Fruit fly (Drosophila melanogaster) whole organism, pupa: ENCODE data around the gene p24-2.

Source experiments
- CG10348 ChIP-seq: fragments of 200-800 bp; sonication (Bioruptor generic); IDR thresholded peaks from 2 replicates; pipeline ENCODE4 v1.3.6; 2022; ENCODE audit warnings: missing biosample characterization, missing genetic modification characterization
- CG12605 ChIP-seq: fragments of 200-800 bp; sonication (Bioruptor generic); IDR thresholded peaks from 2 replicates; pipeline ENCODE4 v1.3.6; 2022; ENCODE audit warnings: missing biosample characterization, missing genetic modification characterization
- CG13204 ChIP-seq: fragments of 200-800 bp; sonication (Bioruptor generic); optimal IDR thresholded peaks from 2 replicates; lab custom pipeline; 2018; ENCODE audit warnings: missing biosample characterization, mild to moderate bottlenecking, missing genetic modification characterization, moderate library complexity
- CG14655 ChIP-seq: fragments of 200-800 bp; sonication (Bioruptor generic); optimal IDR thresholded peaks from 3 replicates; lab custom pipeline; 2017; ENCODE audit warnings: mild to moderate bottlenecking, missing biosample characterization, missing genetic modification reagents, missing genetic modification characterization
- CG15710 ChIP-seq: fragments of 200-800 bp; sonication (Bioruptor generic); optimal IDR thresholded peaks from 2 replicates; lab custom pipeline; 2018; ENCODE audit warnings: missing biosample characterization, mild to moderate bottlenecking, missing genetic modification characterization, moderate library complexity
- CG17806 ChIP-seq: fragments of 200-800 bp; sonication (Bioruptor generic); optimal IDR thresholded peaks from 2 replicates; lab custom pipeline; 2018; ENCODE audit warnings: missing biosample characterization, mild to moderate bottlenecking, missing genetic modification characterization, moderate library complexity
- CG32121 ChIP-seq: fragments of 200-800 bp; sonication (Bioruptor generic); IDR thresholded peaks from 2 replicates; pipeline ENCODE4 v1.3.6; 2022; ENCODE audit warnings: missing biosample characterization, missing genetic modification characterization
- CG34367 ChIP-seq: fragments of 200-800 bp; sonication (Bioruptor generic); optimal IDR thresholded peaks from 2 replicates; lab custom pipeline; 2018; ENCODE audit warnings: missing biosample characterization, mild to moderate bottlenecking, missing genetic modification characterization
- CG4496 ChIP-seq: fragments of 200-800 bp; sonication (Bioruptor generic); IDR thresholded peaks from 3 replicates; pipeline ENCODE4 v1.3.6; 2022; ENCODE audit warnings: missing biosample characterization, missing genetic modification characterization
- CG8159 ChIP-seq: fragments of 200-800 bp; sonication (Bioruptor generic); optimal IDR thresholded peaks from 3 replicates; lab custom pipeline; 2018; ENCODE audit warnings: missing biosample characterization, mild to moderate bottlenecking, missing genetic modification characterization, moderate library complexity
- CG8301 ChIP-seq: fragments of 200-800 bp; sonication (Bioruptor generic); optimal IDR thresholded peaks from 2 replicates; lab custom pipeline; 2018; ENCODE audit warnings: missing biosample characterization, mild to moderate bottlenecking, missing genetic modification characterization
- CG9948 ChIP-seq: fragments of 200-800 bp; sonication (Bioruptor generic); optimal IDR thresholded peaks from 2 replicates; lab custom pipeline; 2018; ENCODE audit warnings: missing biosample characterization, mild to moderate bottlenecking, missing genetic modification characterization, moderate library complexity
- D1 ChIP-seq: fragments of 200-800 bp; sonication (Bioruptor generic); optimal IDR thresholded peaks from 2 replicates; lab custom pipeline; 2018; ENCODE audit warnings: missing biosample characterization, mild to moderate bottlenecking, missing genetic modification characterization, moderate library complexity
- EcR ChIP-seq: fragments of 200-800 bp; sonication (Bioruptor generic); optimal IDR thresholded peaks from 3 replicates; lab custom pipeline; 2019; ENCODE audit warnings: missing biosample characterization, missing genetic modification characterization, mild to moderate bottlenecking, moderate library complexity, missing genetic modification reagents
- Ets98B ChIP-seq: fragments of 200-800 bp; sonication (Bioruptor generic); IDR thresholded peaks from 2 replicates; pipeline ENCODE4 v1.3.6; 2022; ENCODE audit warnings: missing biosample characterization, missing genetic modification characterization
- Pif1A ChIP-seq: fragments of 200-800 bp; sonication (Bioruptor generic); optimal IDR thresholded peaks from 3 replicates; lab custom pipeline; 2016; ENCODE audit warnings: missing biosample characterization, missing genetic modification characterization
- Pif1B ChIP-seq: fragments of 200-800 bp; sonication (Bioruptor generic); optimal IDR thresholded peaks from 3 replicates; lab custom pipeline; 2016; ENCODE audit warnings: missing biosample characterization, missing genetic modification characterization
- Snoo ChIP-seq: fragments of 200-800 bp; sonication (Bioruptor generic); optimal IDR thresholded peaks from 3 replicates; lab custom pipeline; 2017; ENCODE audit warnings: missing biosample characterization, mild to moderate bottlenecking, missing genetic modification characterization, inconsistent platforms
- fd96Ca ChIP-seq: fragments of 200-800 bp; sonication (Bioruptor generic); IDR thresholded peaks from 3 replicates; pipeline ENCODE4 v1.3.6; 2022; ENCODE audit warnings: missing biosample characterization, missing genetic modification characterization
- gl ChIP-seq: fragments of 200-800 bp; sonication (Bioruptor generic); optimal IDR thresholded peaks from 2 replicates; lab custom pipeline; 2018; ENCODE audit warnings: missing biosample characterization, mild to moderate bottlenecking, missing genetic modification characterization
- rn ChIP-seq: fragments of 200-800 bp; sonication (Bioruptor generic); IDR thresholded peaks from 2 replicates; pipeline ENCODE4 v1.3.6; 2022; ENCODE audit warnings: missing biosample characterization, missing genetic modification characterization

p24-2 gene

dm6 chr3R:9644620-9645019 lies 48.0 kb downstream of the p24-2 start:
- no peak for TF ChIP-seq CG10348 (GFP tag; lab: Robert Waterston, UW)
- no peak for TF ChIP-seq CG9948 (tag; lab: Kevin White, UChicago)
- no peak for TF ChIP-seq fd96Ca (GFP tag; lab: Robert Waterston, UW)
- TF ChIP-seq CG4496 (GFP tag; lab: Robert Waterston, UW): no peak
- TF ChIP-seq CG8159: no peak
- TF ChIP-seq CG34367: no peak
- TF ChIP-seq CG12605 (GFP tag; lab: Robert Waterston, UW): no peak
- TF ChIP-seq CG8301 (tag; lab: Kevin White, UChicago): no peak
- no peak for TF ChIP-seq Snoo
- TF ChIP-seq EcR (GFP tag; lab: Kevin White, UChicago): no peak
- no peak for TF ChIP-seq D1 (tag; lab: Kevin White, UChicago)
- TF ChIP-seq CG13204 (GFP tag; lab: Kevin White, UChicago): no peak
- TF ChIP-seq CG17806 (tag; lab: Kevin White, UChicago): no peak
- TF ChIP-seq CG15710: no peak
- TF ChIP-seq Ets98B: no peak
- no peak for TF ChIP-seq CG32121 (GFP tag; lab: Robert Waterston, UW)
- TF ChIP-seq CG14655 (GFP tag; lab: Kevin White, UChicago): no peak

- TF ChIP-seq CG15710 (no peak), D1 (tag; lab: Kevin White, UChicago) (no peak), CG34367 (no peak), Snoo (no peak), CG9948 (tag; lab: Kevin White, UChicago) (no peak), CG8301 (tag; lab: Kevin White, UChicago) (no peak)
Observed at dm6 chr3R:9643977-9644376, 48.6 kb downstream of the p24-2 start.

dm6 chr3R:9640313-9640712 lies 52.3 kb downstream of the p24-2 start:
- TF ChIP-seq CG8301 (tag; lab: Kevin White, UChicago) (no peak), Pif1B (no peak), Pif1A (GFP tag; lab: Kevin White, UChicago) (no peak), CG9948 (tag; lab: Kevin White, UChicago) (no peak), CG17806 (tag; lab: Kevin White, UChicago) (no peak), CG14655 (GFP tag; lab: Kevin White, UChicago) (no peak), D1 (tag; lab: Kevin White, UChicago) (no peak), EcR (GFP tag; lab: Kevin White, UChicago) (no peak), CG4496 (GFP tag; lab: Robert Waterston, UW) (no peak), gl (tag; lab: Kevin White, UChicago) (no peak), CG32121 (GFP tag; lab: Robert Waterston, UW) (no peak), CG34367 (no peak)

dm6 chr3R:9637882-9638281 lies 54.7 kb downstream of the p24-2 start, which contains the start of gene Dh44:
Gene Dh44 (plus strand): TSS chr3R:9638182.
- TF ChIP-seq fd96Ca (GFP tag; lab: Robert Waterston, UW): no peak
- no peak for TF ChIP-seq CG10348 (GFP tag; lab: Robert Waterston, UW)
- TF ChIP-seq D1 (tag; lab: Kevin White, UChicago): no peak
- no peak for TF ChIP-seq Pif1B
- TF ChIP-seq CG14655 (GFP tag; lab: Kevin White, UChicago): no peak
- TF ChIP-seq CG9948 (tag; lab: Kevin White, UChicago): no peak
- TF ChIP-seq CG34367: no peak
- TF ChIP-seq CG4496 (GFP tag; lab: Robert Waterston, UW): no peak
- TF ChIP-seq CG8301 (tag; lab: Kevin White, UChicago): no peak
- no peak for TF ChIP-seq CG32121 (GFP tag; lab: Robert Waterston, UW)
- TF ChIP-seq Pif1A (GFP tag; lab: Kevin White, UChicago): no peak
- no peak for TF ChIP-seq CG12605 (GFP tag; lab: Robert Waterston, UW)
- no peak for TF ChIP-seq EcR (GFP tag; lab: Kevin White, UChicago)
- TF ChIP-seq CG17806 (tag; lab: Kevin White, UChicago): no peak
- TF ChIP-seq rn: no peak
- no peak for TF ChIP-seq CG13204 (GFP tag; lab: Kevin White, UChicago)
- TF ChIP-seq Snoo: no peak
- TF ChIP-seq gl (tag; lab: Kevin White, UChicago): no peak
- TF ChIP-seq CG15710: no peak
- no peak for TF ChIP-seq Ets98B
